Worm (Caenorhabditis elegans) whole organism, young adult: ENCODE measurements around the gene irg-1.

Experiments used
- F10E7.11 ChIP-seq: sonication (generic microtip); optimal IDR thresholded peaks from 2 replicates; lab custom pipeline; 2017; ENCODE audit warnings: mild to moderate bottlenecking, missing genetic modification characterization, moderate library complexity, missing compliant biosample characterization
- ceh-91 ChIP-seq: fragments of 200-800 bp; sonication (Bioruptor generic); IDR thresholded peaks from 2 replicates; pipeline ENCODE4 v1.3.6; 2022; ENCODE audit warnings: missing genetic modification reagents, missing genetic modification characterization, missing compliant biosample characterization
- lin-35 ChIP-seq, 3 experiments: fragments of 150-350 bp in 2 of 3; sonication (generic microtip) in 1 of 3; optimal IDR thresholded peaks; 2 replicates each; lab custom pipeline; 2014 to 2018; ENCODE audit warnings: missing biosample characterization in 3 of 3, missing genetic modification characterization in 3 of 3, missing genetic modification reagents in 3 of 3
- snpc-1.3 ChIP-seq: sonication (generic microtip); optimal IDR thresholded peaks from 2 replicates; lab custom pipeline; 2017; ENCODE audit warnings: missing genetic modification characterization, mild to moderate bottlenecking, missing compliant biosample characterization, antibody characterized with exemption, moderate library complexity, missing genotype, missing genetic modification reagents; ENCODE audit not compliant: insufficient read depth

DNA sequence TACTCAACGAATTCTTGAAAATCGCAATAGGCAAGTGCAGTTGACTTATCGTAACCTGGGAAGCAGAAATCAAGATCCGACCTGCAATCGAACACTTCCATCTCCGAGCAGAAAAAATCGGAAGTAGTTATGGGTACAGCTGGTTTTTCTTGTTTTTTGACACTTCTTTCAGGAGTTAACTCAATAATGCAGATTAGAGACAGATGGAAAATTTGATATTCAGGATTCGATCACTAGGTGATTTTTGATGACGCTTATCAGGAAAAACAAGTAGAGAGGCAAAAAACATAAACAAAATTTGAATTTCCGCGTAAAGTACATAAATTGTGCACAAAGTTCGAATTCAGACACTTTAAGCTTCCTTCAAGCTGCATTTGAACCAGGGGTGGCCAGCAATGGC lies 25.4 kb downstream of the irg-1 start, which contains the start of gene srw-130:
- TF ChIP-seq F10E7.11 (tag; lab: Kevin White, UChicago): no peak
- no peak for TF ChIP-seq snpc-1.3 (tag; lab: Kevin White, UChicago)
- TF ChIP-seq ceh-91: no peak
- TF ChIP-seq lin-35 (GFP tag; optimal IDR thresholded peaks at IDR 0.05; lab: Kevin White, UChicago): no peak
